Worm (Caenorhabditis elegans) whole organism, young adult: ENCODE results near the gene uig-1.

ENCODE experiments used
- B0261.1 ChIP-seq: sonication (generic microtip); optimal IDR thresholded peaks from 2 replicates; lab custom pipeline; 2016; ENCODE audit warnings: mild to moderate bottlenecking, missing genetic modification characterization, moderate library complexity, missing compliant biosample characterization
- F49E8.2 ChIP-seq: sonication (generic microtip); optimal IDR thresholded peaks from 3 replicates; lab custom pipeline; 2017; ENCODE audit warnings: missing genetic modification characterization, mild to moderate bottlenecking, missing compliant biosample characterization, antibody characterized with exemption, moderate library complexity; ENCODE audit not compliant: insufficient read depth
- ZK185.1 ChIP-seq: sonication (generic microtip); optimal IDR thresholded peaks from 2 replicates; lab custom pipeline; 2016; ENCODE audit warnings: mild to moderate bottlenecking, missing genetic modification characterization, missing compliant biosample characterization; ENCODE audit not compliant: poor library complexity, severe bottlenecking
- ama-1 ChIP-seq, 3 experiments: fragments of 150-350 bp in 1 of 3; sonication (generic microtip) in 2 of 3; optimal IDR thresholded peaks; 2 replicates each; lab custom pipeline; 2014 to 2018; ENCODE audit warnings: missing biosample characterization in 2 of 3, missing genetic modification characterization in 2 of 3, missing genetic modification reagents in 2 of 3
- atf-7 ChIP-seq: sonication (generic microtip); optimal IDR thresholded peaks from 2 replicates; lab custom pipeline; 2017; ENCODE audit warnings: mild to moderate bottlenecking, missing genetic modification characterization, missing compliant biosample characterization
- cebp-1 ChIP-seq, 2 experiments: fragments of 200-800 bp in 1 of 2; sonication (Bioruptor generic) in 1 of 2; sonication (generic microtip) in 1 of 2; IDR thresholded peaks in 1 of 2; optimal IDR thresholded peaks in 1 of 2; 2 replicates each; pipeline versions ENCODE4 v1.3.6 to Lab custom; 2017 to 2022; ENCODE audit warnings: missing compliant biosample characterization in 2 of 2, missing genetic modification characterization in 2 of 2, mild to moderate bottlenecking in 1 of 2, missing genetic modification reagents in 1 of 2, moderate library complexity in 1 of 2
- chd-7 ChIP-seq: sonication (generic microtip); optimal IDR thresholded peaks from 2 replicates; lab custom pipeline; 2016; ENCODE audit warnings: mild to moderate bottlenecking, missing genetic modification characterization, moderate library complexity, missing compliant biosample characterization
- hlh-12 ChIP-seq: sonication (generic microtip); optimal IDR thresholded peaks from 2 replicates; lab custom pipeline; 2016; ENCODE audit warnings: missing genetic modification characterization, missing compliant biosample characterization
- madf-3 ChIP-seq: fragments of 200-800 bp; sonication (Bioruptor generic); IDR thresholded peaks from 2 replicates; pipeline ENCODE4 v1.3.6; 2022; ENCODE audit warnings: missing genetic modification reagents, missing genetic modification characterization, missing compliant biosample characterization
- mcd-1 ChIP-seq: fragments of 200-800 bp; sonication (Bioruptor generic); IDR thresholded peaks from 2 replicates; pipeline ENCODE4 v1.3.6; 2022; ENCODE audit warnings: missing genetic modification reagents, missing genetic modification characterization, missing compliant biosample characterization
- nfya-1 ChIP-seq: sonication (generic microtip); optimal IDR thresholded peaks from 2 replicates; lab custom pipeline; 2017; ENCODE audit warnings: antibody characterized with exemption, missing compliant biosample characterization, missing genetic modification characterization, borderline replicate concordance; ENCODE audit not compliant: insufficient read depth
- repo-1 ChIP-seq: sonication (generic microtip); optimal IDR thresholded peaks from 2 replicates; lab custom pipeline; 2017; ENCODE audit warnings: mild to moderate bottlenecking, missing genetic modification characterization, missing compliant biosample characterization
- snpc-4 ChIP-seq, 5 experiments: fragments of 150-350 bp in 1 of 5; sonication (generic microtip) in 4 of 5; optimal IDR thresholded peaks; 2 replicates each; lab custom pipeline; 2014 to 2018; ENCODE audit warnings: missing genetic modification characterization in 5 of 5, missing biosample characterization in 3 of 5, antibody characterized with exemption in 2 of 5, mild to moderate bottlenecking in 2 of 5, missing compliant biosample characterization in 2 of 5, missing genotype in 2 of 5, moderate library complexity in 2 of 5, missing genetic modification reagents in 1 of 5
- unc-130 ChIP-seq: sonication (generic microtip); optimal IDR thresholded peaks from 2 replicates; lab custom pipeline; 2016; ENCODE audit warnings: missing genetic modification reagents, missing genetic modification characterization, missing compliant biosample characterization

- no peak for TF ChIP-seq atf-7
- TF ChIP-seq unc-130 (GFP tag; lab: Kevin White, UChicago), result no peak
- TF ChIP-seq B0261.1 (tag; lab: Kevin White, UChicago), result no peak
- no peak for TF ChIP-seq F49E8.2 (tag; lab: Kevin White, UChicago)
- no peak for TF ChIP-seq chd-7 (tag; lab: Kevin White, UChicago)
- TF ChIP-seq ZK185.1 (tag; lab: Kevin White, UChicago), result no peak
- no peak for TF ChIP-seq snpc-4 (GFP tag; optimal IDR thresholded peaks at IDR 0.05; lab: Kevin White, UChicago)
- TF ChIP-seq snpc-4 (tag; optimal IDR thresholded peaks at IDR 0.05; lab: Kevin White, UChicago), result no peak
- no peak for TF ChIP-seq hlh-12 (tag; lab: Kevin White, UChicago)
- no peak for TF ChIP-seq cebp-1 (GFP tag; IDR thresholded peaks at IDR 0.05; lab: Robert Waterston, UW)
- TF ChIP-seq cebp-1 (tag; optimal IDR thresholded peaks at IDR 0.05; lab: Kevin White, UChicago), result no peak
- TF ChIP-seq ama-1 (optimal IDR thresholded peaks at IDR 0.05; lab: Kevin White, UChicago), result no peak
- TF ChIP-seq ama-1 (GFP tag; optimal IDR thresholded peaks at IDR 0.05; lab: Kevin White, UChicago), result no peak
- TF ChIP-seq madf-3 (GFP tag; lab: Robert Waterston, UW), result no peak
- TF ChIP-seq mcd-1 (GFP tag; lab: Robert Waterston, UW), result no peak
- TF ChIP-seq repo-1 (tag; lab: Kevin White, UChicago), result no peak
- TF ChIP-seq nfya-1 (tag; lab: Kevin White, UChicago), result no peak
Measured at ce11 chrV:13252862-13253261, 42.9 kb downstream of the uig-1 start.
